In the genomic region with DNA sequence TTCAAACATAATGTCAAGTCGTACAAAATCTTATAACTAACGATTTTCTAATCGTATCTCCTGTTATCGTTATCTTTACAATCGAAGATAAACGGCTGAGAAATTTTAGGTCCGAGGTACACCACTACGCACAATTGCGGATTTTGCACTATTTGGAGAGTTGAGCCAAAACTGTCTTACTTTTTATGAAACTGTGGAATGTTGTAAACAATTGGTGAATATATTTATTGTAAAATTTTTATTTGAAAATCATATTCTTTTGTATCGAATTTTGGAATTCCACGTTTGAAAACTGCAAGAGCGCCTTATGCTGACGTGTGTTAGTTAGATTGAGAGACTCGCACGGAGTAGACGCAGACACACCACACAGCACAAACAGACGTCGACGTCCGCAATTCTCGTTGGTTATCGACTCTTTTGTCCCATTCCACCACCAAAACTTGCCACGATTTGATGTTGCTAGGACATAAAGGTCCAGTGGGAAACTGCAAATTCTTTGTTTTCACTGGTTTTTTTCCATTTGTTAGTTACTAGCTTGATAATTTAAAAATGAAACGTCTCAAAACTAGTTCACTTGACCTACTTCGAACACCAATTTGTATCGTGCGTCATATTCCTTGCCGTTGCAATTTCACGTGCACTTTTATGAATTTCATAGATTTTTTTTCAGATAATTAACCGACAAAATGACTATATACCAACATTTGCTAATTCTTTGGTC, we compare ENCODE assay signal across 6 worm cellular contexts.
A peak's percentile ranks its signal among the peaks of the same experiment; 100 is the strongest.
TF ChIP-seq lines count a peak whose summit lies in the region.

A gene (plus strand): TSS at position 671 of the 721 bp plus-strand sequence.

TF ChIP-seq in whole organism, L1 larva, 84 proteins besides CTCF, POLR2A, EP300 and RAD21 (continued from another document and continues in another):
- peak in 1 of 3 experiments; percentile 23 for TF ChIP-seq dpl-1 (GFP tag; optimal IDR thresholded peaks at IDR 0.05; lab: Kevin White, UChicago)
- no peak for TF ChIP-seq ceh-63 (GFP tag; optimal IDR thresholded peaks at IDR 0.05; lab: Kevin White, UChicago)
- no peak for TF ChIP-seq unc-98 (GFP tag; IDR thresholded peaks at IDR 0.05; lab: Robert Waterston, UW)
- TF ChIP-seq fos-1 (tag; optimal IDR thresholded peaks at IDR 0.05; lab: Kevin White, UChicago): no peak
- no peak for TF ChIP-seq ceh-8 (GFP tag; optimal IDR thresholded peaks at IDR 0.05; lab: Kevin White, UChicago)
- TF ChIP-seq nhr-19 (GFP tag; conservative IDR thresholded peaks at IDR 0.05; lab: Robert Waterston, UW): no peak; the same call in 1 of the 2 replicates
- peak; percentile 8 for TF ChIP-seq sox-4 (tag; optimal IDR thresholded peaks at IDR 0.05; lab: Kevin White, UChicago)
- TF ChIP-seq C04F5.9 (tag; optimal IDR thresholded peaks at IDR 0.05; lab: Kevin White, UChicago): no peak
- no peak for TF ChIP-seq ama-1 (optimal IDR thresholded peaks at IDR 0.05; lab: Kevin White, UChicago)
- 0 out of 2 replicates have a peak, but pooled peaks have one; percentile 22 for TF ChIP-seq grh-1 (GFP tag; IDR thresholded peaks at IDR 0.05; lab: Robert Waterston, UW)
- TF ChIP-seq nhr-237 (tag; optimal IDR thresholded peaks at IDR 0.05; lab: Kevin White, UChicago): no peak
- TF ChIP-seq zag-1 (tag; optimal IDR thresholded peaks at IDR 0.05; lab: Kevin White, UChicago): no peak
- TF ChIP-seq irx-1 (tag; optimal IDR thresholded peaks at IDR 0.05; lab: Kevin White, UChicago): peak; percentile 10
- no peak for TF ChIP-seq pax-3 (tag; optimal IDR thresholded peaks at IDR 0.05; lab: Kevin White, UChicago)
- TF ChIP-seq ztf-4 (tag; optimal IDR thresholded peaks at IDR 0.05; lab: Kevin White, UChicago): no peak
- TF ChIP-seq tlp-1 (tag; optimal IDR thresholded peaks at IDR 0.05; lab: Kevin White, UChicago): no peak
- TF ChIP-seq pqm-1 (tag; optimal IDR thresholded peaks at IDR 0.05; lab: Kevin White, UChicago): no peak
- no peak for TF ChIP-seq unc-86 (tag; optimal IDR thresholded peaks at IDR 0.05; lab: Kevin White, UChicago)
- peak; percentile 67 for TF ChIP-seq tbx-2 (tag; optimal IDR thresholded peaks at IDR 0.05; lab: Kevin White, UChicago)
- TF ChIP-seq lin-15B (tag; optimal IDR thresholded peaks at IDR 0.05; lab: Kevin White, UChicago): peak; percentile 18
- peak; percentile 5 for TF ChIP-seq elt-2 (tag; optimal IDR thresholded peaks at IDR 0.05; lab: Kevin White, UChicago)

TF ChIP-seq in whole organism, L2 larva, 48 proteins besides CTCF, POLR2A, EP300 and RAD21 (continued from another document and continues in another):
- TF ChIP-seq ama-1 (optimal IDR thresholded peaks at IDR 0.05; lab: Kevin White, UChicago) (no peak), ceh-82 (tag; optimal IDR thresholded peaks at IDR 0.05; lab: Kevin White, UChicago) (no peak), peb-1 (tag; optimal IDR thresholded peaks at IDR 0.05; lab: Kevin White, UChicago) (no peak), skn-1 (tag; optimal IDR thresholded peaks at IDR 0.05; lab: Kevin White, UChicago) (no peak), nhr-6 (tag; optimal IDR thresholded peaks at IDR 0.05; lab: Kevin White, UChicago) (no peak), ZK546.5 (tag; optimal IDR thresholded peaks at IDR 0.05; lab: Kevin White, UChicago) (no peak), lin-11 (tag; optimal IDR thresholded peaks at IDR 0.05; lab: Kevin White, UChicago) (no peak), lin-13 (GFP tag; optimal IDR thresholded peaks at IDR 0.05; lab: Kevin White, UChicago) (peak; percentile 16), blmp-1 (tag; optimal IDR thresholded peaks at IDR 0.05; lab: Kevin White, UChicago; ENCODE audit: insufficient read depth) (no peak), unc-39 (tag; optimal IDR thresholded peaks at IDR 0.05; lab: Kevin White, UChicago) (no peak), elt-3 (tag; optimal IDR thresholded peaks at IDR 0.05; lab: Kevin White, UChicago) (no peak), mbf-1 (tag; optimal IDR thresholded peaks at IDR 0.05; lab: Kevin White, UChicago) (no peak), mdl-1 (tag; optimal IDR thresholded peaks at IDR 0.05; lab: Kevin White, UChicago) (no peak), lin-39 (tag; optimal IDR thresholded peaks at IDR 0.05; lab: Kevin White, UChicago) (no peak), nhr-12 (tag; optimal IDR thresholded peaks at IDR 0.05; lab: Kevin White, UChicago) (no peak), lsy-2 (tag; optimal IDR thresholded peaks at IDR 0.05; lab: Kevin White, UChicago) (peak in 1 of 2 experiments; percentile 4), nhr-21 (tag; optimal IDR thresholded peaks at IDR 0.05; lab: Kevin White, UChicago) (peak; percentile 44), R02D3.7 (tag; optimal IDR thresholded peaks at IDR 0.05; lab: Kevin White, UChicago) (no peak), sma-3 (GFP tag; optimal IDR thresholded peaks at IDR 0.05; lab: Kevin White, UChicago) (peak; percentile 48), snpc-4 (tag; optimal IDR thresholded peaks at IDR 0.05; lab: Kevin White, UChicago) (no peak), nhr-11 (tag; optimal IDR thresholded peaks at IDR 0.05; lab: Kevin White, UChicago) (no peak), nhr-25 (tag; optimal IDR thresholded peaks at IDR 0.05; lab: Kevin White, UChicago) (peak; percentile 39)

TF ChIP-seq in whole organism, L3 larva, 47 proteins besides CTCF, POLR2A, EP300 and RAD21 (continued from another document and continues in another):
- TF ChIP-seq mdl-1 (tag; optimal IDR thresholded peaks at IDR 0.05; lab: Kevin White, UChicago) (no peak), nfya-1 (tag; optimal IDR thresholded peaks at IDR 0.05; lab: Kevin White, UChicago; ENCODE audit: insufficient read depth) (peak; percentile 50), ZK546.5 (tag; optimal IDR thresholded peaks at IDR 0.05; lab: Kevin White, UChicago) (no peak), mml-1 (tag; optimal IDR thresholded peaks at IDR 0.05; lab: Kevin White, UChicago) (no peak), nhr-28 (tag; optimal IDR thresholded peaks at IDR 0.05; lab: Kevin White, UChicago) (no peak), nhr-12 (tag; optimal IDR thresholded peaks at IDR 0.05; lab: Kevin White, UChicago) (no peak), unc-39 (tag; optimal IDR thresholded peaks at IDR 0.05; lab: Kevin White, UChicago) (no peak), fos-1 (tag; optimal IDR thresholded peaks at IDR 0.05; lab: Kevin White, UChicago) (no peak), daf-12 (tag; optimal IDR thresholded peaks at IDR 0.05; lab: Kevin White, UChicago) (no peak), nhr-77 (tag; optimal IDR thresholded peaks at IDR 0.05; lab: Kevin White, UChicago) (no peak), nhr-43 (tag; optimal IDR thresholded peaks at IDR 0.05; lab: Kevin White, UChicago; ENCODE audit: poor library complexity, severe bottlenecking) (no peak), nhr-76 (tag; optimal IDR thresholded peaks at IDR 0.05; lab: Kevin White, UChicago) (no peak), ceh-28 (tag; optimal IDR thresholded peaks at IDR 0.05; lab: Kevin White, UChicago) (peak; percentile 21), nhr-25 (tag; optimal IDR thresholded peaks at IDR 0.05; lab: Kevin White, UChicago) (no peak), nhr-23 (tag; optimal IDR thresholded peaks at IDR 0.05; lab: Kevin White, UChicago) (peak; percentile 29), ceh-9 (tag; optimal IDR thresholded peaks at IDR 0.05; lab: Kevin White, UChicago) (no peak), hmg-11 (tag; optimal IDR thresholded peaks at IDR 0.05; lab: Kevin White, UChicago) (no peak), ama-1 (optimal IDR thresholded peaks at IDR 0.05; lab: Kevin White, UChicago) (no peak), R02D3.7 (tag; optimal IDR thresholded peaks at IDR 0.05; lab: Kevin White, UChicago) (no peak), lin-15B (tag; optimal IDR thresholded peaks at IDR 0.05; lab: Kevin White, UChicago) (no peak), nhr-237 (tag; optimal IDR thresholded peaks at IDR 0.05; lab: Kevin White, UChicago) (no peak), lsy-12 (tag; optimal IDR thresholded peaks at IDR 0.05; lab: Kevin White, UChicago) (no peak)

TF ChIP-seq in whole organism, L4 larva, 104 proteins besides CTCF, POLR2A, EP300 and RAD21 (continued from another document):
- no peak for TF ChIP-seq daf-19 (GFP tag; conservative IDR thresholded peaks at IDR 0.05; lab: Robert Waterston, UW)
- no peak for TF ChIP-seq php-3 (GFP tag; IDR thresholded peaks at IDR 0.05; lab: Robert Waterston, UW)

TF ChIP-seq in whole organism, late embryonic, 69 proteins besides CTCF, POLR2A, EP300 and RAD21 (continued from another document):
- peak; percentile 27 for TF ChIP-seq unc-42 (tag; optimal IDR thresholded peaks at IDR 0.05; lab: Kevin White, UChicago)
- TF ChIP-seq ceh-31 (tag; optimal IDR thresholded peaks at IDR 0.05; lab: Kevin White, UChicago): peak; percentile 8
- TF ChIP-seq tbx-2 (tag; optimal IDR thresholded peaks at IDR 0.05; lab: Kevin White, UChicago): peak; percentile 50
- no peak for TF ChIP-seq unc-86 (tag; optimal IDR thresholded peaks at IDR 0.05; lab: Kevin White, UChicago)
- TF ChIP-seq ceh-34 (tag; optimal IDR thresholded peaks at IDR 0.05; lab: Kevin White, UChicago): no peak
- no peak for TF ChIP-seq pha-4 (tag; optimal IDR thresholded peaks at IDR 0.05; lab: Kevin White, UChicago)
- TF ChIP-seq pqm-1 (tag; optimal IDR thresholded peaks at IDR 0.05; lab: Kevin White, UChicago): no peak
- no peak for TF ChIP-seq ceh-45 (GFP tag; IDR thresholded peaks at IDR 0.05; lab: Robert Waterston, UW)
- no peak for TF ChIP-seq ahr-1 (tag; optimal IDR thresholded peaks at IDR 0.05; lab: Kevin White, UChicago)
- TF ChIP-seq pat-9 (tag; optimal IDR thresholded peaks at IDR 0.05; lab: Kevin White, UChicago): no peak

TF ChIP-seq in whole organism, mixed stage, embryonic, 35 proteins besides CTCF, POLR2A, EP300 and RAD21 (continued from another document):
- TF ChIP-seq nhr-237 (tag; optimal IDR thresholded peaks at IDR 0.05; lab: Kevin White, UChicago) (no peak), nhr-76 (tag; optimal IDR thresholded peaks at IDR 0.05; lab: Kevin White, UChicago) (no peak), flh-1 (GFP tag; optimal IDR thresholded peaks at IDR 0.05; lab: Kevin White, UChicago) (no peak), sptf-1 (tag; optimal IDR thresholded peaks at IDR 0.05; lab: Kevin White, UChicago) (no peak), nhr-2 (tag; optimal IDR thresholded peaks at IDR 0.05; lab: Kevin White, UChicago) (no peak), lin-32 (GFP tag; optimal IDR thresholded peaks at IDR 0.05; lab: Kevin White, UChicago) (no peak), ztf-11 (tag; optimal IDR thresholded peaks at IDR 0.05; lab: Kevin White, UChicago) (no peak), hlh-1 (tag; optimal IDR thresholded peaks at IDR 0.05; lab: Kevin White, UChicago) (no peak), nhr-12 (tag; optimal IDR thresholded peaks at IDR 0.05; lab: Kevin White, UChicago) (no peak), tbx-8 (GFP tag; optimal IDR thresholded peaks at IDR 0.05; lab: Kevin White, UChicago) (peak; percentile 24), unc-39 (tag; optimal IDR thresholded peaks at IDR 0.05; lab: Kevin White, UChicago) (no peak), ceh-43 (GFP tag; optimal IDR thresholded peaks at IDR 0.05; lab: Kevin White, UChicago) (no peak), ham-2 (GFP tag; optimal IDR thresholded peaks at IDR 0.05; lab: Kevin White, UChicago) (no peak), mep-1 (tag; optimal IDR thresholded peaks at IDR 0.05; lab: Kevin White, UChicago) (peak; percentile 11), lin-13 (tag; optimal IDR thresholded peaks at IDR 0.05; lab: Kevin White, UChicago) (no peak), sem-2 (GFP tag; optimal IDR thresholded peaks at IDR 0.05; lab: Kevin White, UChicago) (no peak), unc-62 (GFP tag; optimal IDR thresholded peaks at IDR 0.05; lab: Kevin White, UChicago) (no peak), elt-1 (tag; optimal IDR thresholded peaks at IDR 0.05; lab: Kevin White, UChicago; ENCODE audit: borderline replicate concordance, insufficient read depth) (peak; percentile 33), nhr-28 (tag; optimal IDR thresholded peaks at IDR 0.05; lab: Kevin White, UChicago) (no peak), elt-3 (tag; optimal IDR thresholded peaks at IDR 0.05; lab: Kevin White, UChicago) (peak; percentile 62), M03D4.4 (tag; optimal IDR thresholded peaks at IDR 0.05; lab: Kevin White, UChicago) (peak; percentile 11)
